Worm (Caenorhabditis elegans) whole organism, L1 larva: ENCODE results near the gene F23B2.7.
A peak's percentile ranks its signal among the peaks of the same experiment; 100 is the strongest.

Source experiments
- C04F5.9 ChIP-seq: sonication (generic microtip); optimal IDR thresholded peaks from 2 replicates; lab custom pipeline; 2016; ENCODE audit warnings: missing genetic modification characterization, missing compliant biosample characterization
- C16A3.4 ChIP-seq: fragments of 150-350 bp; optimal IDR thresholded peaks from 2 replicates; lab custom pipeline; 2014; ENCODE audit warnings: missing biosample characterization, missing genetic modification characterization
- C34B4.2 ChIP-seq: sonication (generic microtip); optimal IDR thresholded peaks from 2 replicates; lab custom pipeline; 2017; ENCODE audit warnings: mild to moderate bottlenecking, missing genetic modification characterization, missing compliant biosample characterization
- F16B12.6 ChIP-seq: fragments of 150-350 bp; optimal IDR thresholded peaks from 2 replicates; lab custom pipeline; 2014; ENCODE audit warnings: missing biosample characterization, missing genetic modification characterization
- aha-1 ChIP-seq: fragments of 150-350 bp; optimal IDR thresholded peaks from 2 replicates; lab custom pipeline; 2014; ENCODE audit warnings: missing biosample characterization, missing genetic modification characterization
- alr-1 ChIP-seq: fragments of 200-800 bp; sonication (Bioruptor generic); optimal IDR thresholded peaks from 2 replicates; lab custom pipeline; 2018; ENCODE audit warnings: borderline replicate concordance, mild to moderate bottlenecking, missing genetic modification characterization, missing compliant biosample characterization
- ama-1 ChIP-seq: fragments of 150-350 bp; optimal IDR thresholded peaks from 2 replicates; lab custom pipeline; 2014
- blmp-1 ChIP-seq: fragments of 150-350 bp; optimal IDR thresholded peaks from 2 replicates; lab custom pipeline; 2014; ENCODE audit warnings: missing biosample characterization, missing genetic modification characterization
- ceh-63 ChIP-seq: fragments of 200-800 bp; sonication (Bioruptor generic); optimal IDR thresholded peaks from 2 replicates; lab custom pipeline; 2018; ENCODE audit warnings: mild to moderate bottlenecking, missing genetic modification characterization, missing compliant biosample characterization
- ceh-8 ChIP-seq: fragments of 200-800 bp; sonication (Bioruptor generic); optimal IDR thresholded peaks from 2 replicates; lab custom pipeline; 2018; ENCODE audit warnings: mild to moderate bottlenecking, missing genetic modification characterization, moderate library complexity, missing compliant biosample characterization
- ceh-88 ChIP-seq: fragments of 200-800 bp; sonication (Bioruptor generic); IDR thresholded peaks from 2 replicates; pipeline ENCODE4 v1.3.6; 2022; ENCODE audit warnings: missing genetic modification characterization, missing compliant biosample characterization
- ceh-90 ChIP-seq: sonication (generic microtip); optimal IDR thresholded peaks from 2 replicates; lab custom pipeline; 2016; ENCODE audit warnings: missing genetic modification characterization, missing compliant biosample characterization
- efl-3 ChIP-seq: fragments of 200-800 bp; sonication (Bioruptor generic); optimal IDR thresholded peaks from 2 replicates; lab custom pipeline; 2018; ENCODE audit warnings: mild to moderate bottlenecking, missing genetic modification characterization, missing compliant biosample characterization
- egl-13 ChIP-seq: sonication (generic microtip); optimal IDR thresholded peaks from 2 replicates; lab custom pipeline; 2016; ENCODE audit warnings: missing genotype, missing genetic modification reagents, missing genetic modification characterization, missing compliant biosample characterization
- elt-3 ChIP-seq, 6 experiments: fragments of 150-350 bp in 1 of 6; sonication (generic microtip); optimal IDR thresholded peaks; 2 replicates each; lab custom pipeline; 2017 to 2018; ENCODE audit warnings: missing biosample characterization in 6 of 6, missing genetic modification characterization in 6 of 6, inconsistent platforms in 1 of 6
- ets-5 ChIP-seq: fragments of 200-800 bp; sonication (Bioruptor generic); IDR thresholded peaks from 2 replicates; pipeline ENCODE4 v1.3.6; 2022; ENCODE audit warnings: missing genetic modification characterization, missing compliant biosample characterization
- fkh-10 ChIP-seq: sonication (generic microtip); optimal IDR thresholded peaks from 2 replicates; lab custom pipeline; 2017; ENCODE audit warnings: missing biosample characterization, missing genetic modification reagents, missing genetic modification characterization
- fkh-8 ChIP-seq: sonication (generic microtip); optimal IDR thresholded peaks from 2 replicates; lab custom pipeline; 2016; ENCODE audit warnings: mild to moderate bottlenecking, missing genetic modification characterization, missing compliant biosample characterization
- grh-1 ChIP-seq: fragments of 200-800 bp; sonication (Bioruptor generic); IDR thresholded peaks from 2 replicates; pipeline ENCODE4 v1.3.6; 2022; ENCODE audit warnings: missing genetic modification reagents, missing genetic modification characterization, missing compliant biosample characterization
- hlh-4 ChIP-seq: sonication (generic microtip); optimal IDR thresholded peaks from 2 replicates; lab custom pipeline; 2016; ENCODE audit warnings: mild to moderate bottlenecking, missing genetic modification characterization, missing compliant biosample characterization
- irx-1 ChIP-seq: sonication (generic microtip); optimal IDR thresholded peaks from 2 replicates; lab custom pipeline; 2016; ENCODE audit warnings: missing genetic modification characterization, missing compliant biosample characterization
- isw-1 ChIP-seq: fragments of 200-800 bp; sonication (Bioruptor generic); IDR thresholded peaks from 2 replicates; pipeline ENCODE4 v1.3.6; 2022; ENCODE audit warnings: missing genetic modification characterization, missing compliant biosample characterization
- jun-1 ChIP-seq: fragments of 150-350 bp; optimal IDR thresholded peaks from 2 replicates; lab custom pipeline; 2014; ENCODE audit warnings: missing biosample characterization, missing genetic modification reagents, missing genetic modification characterization
- lin-13 ChIP-seq: fragments of 150-350 bp; optimal IDR thresholded peaks from 2 replicates; lab custom pipeline; 2014; ENCODE audit warnings: missing biosample characterization, missing genetic modification reagents, missing genetic modification characterization
- lin-14 ChIP-seq: fragments of 200-800 bp; sonication (Bioruptor generic); optimal IDR thresholded peaks from 2 replicates; lab custom pipeline; 2018; ENCODE audit warnings: mild to moderate bottlenecking, missing genetic modification characterization, moderate library complexity, missing compliant biosample characterization
- lin-15B ChIP-seq: fragments of 150-350 bp; sonication (generic microtip); optimal IDR thresholded peaks from 3 replicates; lab custom pipeline; 2014; ENCODE audit warnings: missing biosample characterization, missing genetic modification characterization
- lin-39 ChIP-seq: fragments of 150-350 bp; optimal IDR thresholded peaks from 2 replicates; lab custom pipeline; 2014; ENCODE audit warnings: missing biosample characterization, missing genetic modification reagents, missing genetic modification characterization
- lir-3 ChIP-seq: sonication (generic microtip); optimal IDR thresholded peaks from 2 replicates; lab custom pipeline; 2016; ENCODE audit warnings: mild to moderate bottlenecking, missing genetic modification characterization, moderate library complexity, missing compliant biosample characterization; ENCODE audit not compliant: poor library complexity
- mab-9 ChIP-seq: fragments of 200-800 bp; sonication (Bioruptor generic); IDR thresholded peaks from 2 replicates; pipeline ENCODE4 v1.3.6; 2022; ENCODE audit warnings: missing genetic modification reagents, missing genetic modification characterization, missing compliant biosample characterization
- mef-2 ChIP-seq: fragments of 150-350 bp; optimal IDR thresholded peaks from 2 replicates; lab custom pipeline; 2014; ENCODE audit warnings: missing biosample characterization, missing genetic modification characterization
- nhr-12 ChIP-seq: sonication (generic microtip); optimal IDR thresholded peaks from 2 replicates; lab custom pipeline; 2017; ENCODE audit warnings: missing biosample characterization, missing genetic modification characterization
- nhr-19 ChIP-seq: fragments of 200-800 bp; sonication (Bioruptor generic); conservative IDR thresholded peaks from 2 replicates; pipeline ENCODE4 v1.3.6; 2022; ENCODE audit warnings: missing genetic modification characterization, missing compliant biosample characterization
- nhr-237 ChIP-seq: fragments of 150-350 bp; optimal IDR thresholded peaks from 2 replicates; lab custom pipeline; 2014; ENCODE audit warnings: missing biosample characterization, missing genetic modification characterization
- nhr-71 ChIP-seq: sonication (generic microtip); optimal IDR thresholded peaks from 2 replicates; lab custom pipeline; 2016; ENCODE audit warnings: mild to moderate bottlenecking, missing genetic modification characterization, moderate library complexity, missing compliant biosample characterization
- nhr-76 ChIP-seq: sonication (generic microtip); optimal IDR thresholded peaks from 2 replicates; lab custom pipeline; 2017; ENCODE audit warnings: missing biosample characterization, missing genetic modification characterization
- nhr-77 ChIP-seq: fragments of 150-350 bp; optimal IDR thresholded peaks from 2 replicates; lab custom pipeline; 2014; ENCODE audit warnings: missing biosample characterization, missing genetic modification characterization
- nhr-85 ChIP-seq: sonication (generic microtip); peaks from one replicate; lab custom pipeline; 2016; ENCODE audit warnings: missing genetic modification characterization, inconsistent platforms, missing compliant biosample characterization
- pax-3 ChIP-seq: fragments of 200-800 bp; sonication (Bioruptor generic); optimal IDR thresholded peaks from 2 replicates; lab custom pipeline; 2018; ENCODE audit warnings: mild to moderate bottlenecking, missing genetic modification characterization, moderate library complexity, missing compliant biosample characterization
- skn-1 ChIP-seq: fragments of 150-350 bp; optimal IDR thresholded peaks from 2 replicates; lab custom pipeline; 2014; ENCODE audit warnings: missing biosample characterization, missing genetic modification characterization
- snu-23 ChIP-seq: sonication (generic microtip); optimal IDR thresholded peaks from 2 replicates; lab custom pipeline; 2016; ENCODE audit warnings: missing genetic modification characterization, missing compliant biosample characterization
- sox-4 ChIP-seq: sonication (generic microtip); optimal IDR thresholded peaks from 2 replicates; lab custom pipeline; 2016; ENCODE audit warnings: missing genetic modification characterization, missing compliant biosample characterization
- sptf-1 ChIP-seq: fragments of 150-350 bp; optimal IDR thresholded peaks from 2 replicates; lab custom pipeline; 2014; ENCODE audit warnings: missing biosample characterization, missing genetic modification characterization
- sup-37 ChIP-seq: fragments of 200-800 bp; sonication (Bioruptor generic); optimal IDR thresholded peaks from 2 replicates; lab custom pipeline; 2018; ENCODE audit warnings: mild to moderate bottlenecking, missing genetic modification characterization, missing compliant biosample characterization
- swsn-7 ChIP-seq: sonication (generic microtip); optimal IDR thresholded peaks from 2 replicates; lab custom pipeline; 2016; ENCODE audit warnings: missing genetic modification characterization, missing compliant biosample characterization
- tlp-1 ChIP-seq: fragments of 150-350 bp; optimal IDR thresholded peaks from 2 replicates; lab custom pipeline; 2014; ENCODE audit warnings: missing biosample characterization, missing genetic modification characterization
- unc-130 ChIP-seq: fragments of 150-350 bp; optimal IDR thresholded peaks from 2 replicates; lab custom pipeline; 2017; ENCODE audit warnings: missing biosample characterization, missing genetic modification characterization, inconsistent platforms
- unc-30 ChIP-seq: sonication (generic microtip); optimal IDR thresholded peaks from 2 replicates; lab custom pipeline; 2017; ENCODE audit warnings: missing biosample characterization, missing genetic modification characterization
- unc-62 ChIP-seq: fragments of 150-350 bp; optimal IDR thresholded peaks from 2 replicates; lab custom pipeline; 2014; ENCODE audit warnings: missing biosample characterization, missing genetic modification reagents, missing genetic modification characterization
- unc-98 ChIP-seq: fragments of 200-800 bp; sonication (Bioruptor generic); IDR thresholded peaks from 2 replicates; pipeline ENCODE4 v1.3.6; 2022; ENCODE audit warnings: missing genetic modification characterization, missing compliant biosample characterization
- vab-15 ChIP-seq: sonication (generic microtip); optimal IDR thresholded peaks from 2 replicates; lab custom pipeline; 2017; ENCODE audit warnings: missing genotype, mild to moderate bottlenecking, missing genetic modification characterization, missing compliant biosample characterization
- xbp-1 ChIP-seq: sonication (generic microtip); optimal IDR thresholded peaks from 2 replicates; lab custom pipeline; 2016; ENCODE audit warnings: missing genetic modification characterization, missing compliant biosample characterization
- zag-1 ChIP-seq: fragments of 150-350 bp; optimal IDR thresholded peaks from 2 replicates; lab custom pipeline; 2014; ENCODE audit warnings: missing biosample characterization, missing genetic modification characterization
- zip-4 ChIP-seq: fragments of 200-800 bp; sonication (Bioruptor generic); optimal IDR thresholded peaks from 2 replicates; lab custom pipeline; 2018; ENCODE audit warnings: mild to moderate bottlenecking, missing genetic modification characterization, moderate library complexity, missing compliant biosample characterization
- ztf-11 ChIP-seq, 2 experiments: sonication (generic microtip); optimal IDR thresholded peaks; 2 replicates each; lab custom pipeline; 2016 to 2017; ENCODE audit warnings: missing genetic modification characterization in 2 of 2, missing biosample characterization in 1 of 2, missing compliant biosample characterization in 1 of 2
- ztf-4 ChIP-seq: fragments of 150-350 bp; optimal IDR thresholded peaks from 2 replicates; lab custom pipeline; 2014; ENCODE audit warnings: missing biosample characterization, missing genetic modification characterization

Gene F23B2.7

DNA sequence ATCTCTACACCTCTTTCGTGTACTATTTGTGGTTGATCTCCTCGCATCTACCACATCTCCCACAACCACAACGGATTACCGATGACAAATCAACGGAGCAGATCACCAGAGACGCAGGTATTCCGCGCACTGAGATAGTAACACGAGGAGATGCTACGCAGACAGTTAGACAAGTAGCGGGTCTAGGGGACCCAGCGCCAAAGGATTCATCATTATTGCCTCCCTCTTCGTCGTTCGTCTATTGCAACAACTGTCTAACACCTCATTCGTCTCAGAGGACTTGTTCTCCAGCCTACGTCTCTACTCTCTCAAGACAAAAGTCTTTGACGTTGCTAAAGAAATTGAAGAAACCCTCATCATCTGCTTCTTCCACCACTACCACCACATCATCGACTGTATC, 28.7 kb upstream of the F23B2.7 start (continued):
- TF ChIP-seq ama-1 (lab: Kevin White, UChicago): no peak
- no peak for TF ChIP-seq nhr-12 (tag; lab: Kevin White, UChicago)
- no peak for TF ChIP-seq unc-30
- no peak for TF ChIP-seq ceh-88 (GFP tag; lab: Robert Waterston, UW)
- TF ChIP-seq egl-13: no peak
- TF ChIP-seq F16B12.6: no peak
- TF ChIP-seq unc-62 (GFP tag; lab: Kevin White, UChicago): no peak
- no peak for TF ChIP-seq ztf-11 (tag; optimal IDR thresholded peaks at IDR 0.05; lab: Kevin White, UChicago)
- no peak for TF ChIP-seq efl-3 (GFP tag; lab: Kevin White, UChicago)
- TF ChIP-seq isw-1 (GFP tag; lab: Robert Waterston, UW): no peak
- TF ChIP-seq sptf-1 (tag; lab: Kevin White, UChicago): no peak
- TF ChIP-seq irx-1: no peak
- TF ChIP-seq unc-98 (GFP tag; lab: Robert Waterston, UW): no peak
- TF ChIP-seq fkh-8 (tag; lab: Kevin White, UChicago): no peak
- no peak for TF ChIP-seq tlp-1
- TF ChIP-seq fkh-10 (GFP tag; lab: Kevin White, UChicago): no peak
- TF ChIP-seq nhr-76 (tag; lab: Kevin White, UChicago): no peak
- peak; percentile 77 for TF ChIP-seq nhr-71 (tag; lab: Kevin White, UChicago)
- no peak for TF ChIP-seq jun-1 (tag; lab: Kevin White, UChicago)
- no peak for TF ChIP-seq mef-2
- peak; percentile 43 for TF ChIP-seq skn-1 (tag; lab: Kevin White, UChicago)
- no peak for TF ChIP-seq mab-9
- peak; percentile 75 for TF ChIP-seq blmp-1 (tag; lab: Kevin White, UChicago)
- no peak for TF ChIP-seq sup-37 (GFP tag; lab: Kevin White, UChicago)
- TF ChIP-seq lin-13 (GFP tag; lab: Kevin White, UChicago): peak; percentile 58
- no peak; the same call in 1 of the 2 replicates for TF ChIP-seq nhr-19 (GFP tag; lab: Robert Waterston, UW)
- no peak for TF ChIP-seq hlh-4
- no peak for TF ChIP-seq alr-1 (tag; lab: Kevin White, UChicago)
- no peak for TF ChIP-seq zag-1 (tag; lab: Kevin White, UChicago)
- no peak for TF ChIP-seq ztf-4 (tag; lab: Kevin White, UChicago)
- peak; percentile 37 for TF ChIP-seq xbp-1
- peak; percentile 51 for TF ChIP-seq C16A3.4 (tag; lab: Kevin White, UChicago)
- 0 out of 2 replicates have a peak, but pooled peaks have one; percentile 37 for TF ChIP-seq grh-1
- TF ChIP-seq lin-15B (tag; lab: Kevin White, UChicago): no peak
- peak; percentile 66 for TF ChIP-seq snu-23 (GFP tag; lab: Kevin White, UChicago)
- TF ChIP-seq unc-130 (tag; lab: Kevin White, UChicago): no peak
- TF ChIP-seq aha-1: no peak
- no peak for TF ChIP-seq ets-5 (GFP tag; lab: Robert Waterston, UW)
- peak in 3 of 6 experiments; percentile 14 to 21 (median 19) for TF ChIP-seq elt-3 (tag; optimal IDR thresholded peaks at IDR 0.05; lab: Kevin White, UChicago)
- no peak for TF ChIP-seq lin-39 (tag; lab: Kevin White, UChicago)
- TF ChIP-seq sox-4: no peak
- no peak for TF ChIP-seq lir-3 (tag; lab: Kevin White, UChicago)
- no peak for TF ChIP-seq ceh-8 (GFP tag; lab: Kevin White, UChicago)
- TF ChIP-seq C34B4.2 (tag; lab: Kevin White, UChicago): no peak
- no peak for TF ChIP-seq pax-3 (tag; lab: Kevin White, UChicago)
- no peak for TF ChIP-seq C04F5.9 (tag; lab: Kevin White, UChicago)
- peak; percentile 48 for TF ChIP-seq swsn-7
- TF ChIP-seq nhr-77 (tag; lab: Kevin White, UChicago): peak; percentile 27
- no peak for TF ChIP-seq ceh-90 (tag; lab: Kevin White, UChicago)
- TF ChIP-seq zip-4: no peak
- TF ChIP-seq nhr-237 (tag; lab: Kevin White, UChicago): peak; percentile 5
- TF ChIP-seq lin-14 (GFP tag; lab: Kevin White, UChicago): peak; percentile 94
- TF ChIP-seq vab-15 (tag; lab: Kevin White, UChicago): no peak
- TF ChIP-seq nhr-85 (tag; lab: Kevin White, UChicago): peak; percentile 88
- no peak for TF ChIP-seq ceh-63
